Fruit fly (Drosophila melanogaster) Kc167 (cell line): ENCODE data around the gene CG9263.

Source experiments
- Myc ChIP-seq: fragments of >200 bp; optimal IDR thresholded peaks from 2 replicates; lab custom pipeline; 2017; ENCODE audit warnings: missing external identifiers
- Sin3A ChIP-seq: fragments of >200 bp; optimal IDR thresholded peaks from 2 replicates; lab custom pipeline; 2018; ENCODE audit warnings: missing external identifiers
- h ChIP-seq: fragments of >200 bp; optimal IDR thresholded peaks from 3 replicates; lab custom pipeline; 2018; ENCODE audit warnings: missing external identifiers
- insv ChIP-seq: fragments of >200 bp; optimal IDR thresholded peaks from 3 replicates; lab custom pipeline; 2018; ENCODE audit warnings: missing external identifiers
- psq ChIP-seq: fragments of >200 bp; optimal IDR thresholded peaks from 2 replicates; lab custom pipeline; 2017; ENCODE audit warnings: missing external identifiers
- ttk ChIP-seq: sonication (Bioruptor generic); optimal IDR thresholded peaks from 2 replicates; lab custom pipeline; 2017; ENCODE audit warnings: missing external identifiers

CG9263 gene

DNA sequence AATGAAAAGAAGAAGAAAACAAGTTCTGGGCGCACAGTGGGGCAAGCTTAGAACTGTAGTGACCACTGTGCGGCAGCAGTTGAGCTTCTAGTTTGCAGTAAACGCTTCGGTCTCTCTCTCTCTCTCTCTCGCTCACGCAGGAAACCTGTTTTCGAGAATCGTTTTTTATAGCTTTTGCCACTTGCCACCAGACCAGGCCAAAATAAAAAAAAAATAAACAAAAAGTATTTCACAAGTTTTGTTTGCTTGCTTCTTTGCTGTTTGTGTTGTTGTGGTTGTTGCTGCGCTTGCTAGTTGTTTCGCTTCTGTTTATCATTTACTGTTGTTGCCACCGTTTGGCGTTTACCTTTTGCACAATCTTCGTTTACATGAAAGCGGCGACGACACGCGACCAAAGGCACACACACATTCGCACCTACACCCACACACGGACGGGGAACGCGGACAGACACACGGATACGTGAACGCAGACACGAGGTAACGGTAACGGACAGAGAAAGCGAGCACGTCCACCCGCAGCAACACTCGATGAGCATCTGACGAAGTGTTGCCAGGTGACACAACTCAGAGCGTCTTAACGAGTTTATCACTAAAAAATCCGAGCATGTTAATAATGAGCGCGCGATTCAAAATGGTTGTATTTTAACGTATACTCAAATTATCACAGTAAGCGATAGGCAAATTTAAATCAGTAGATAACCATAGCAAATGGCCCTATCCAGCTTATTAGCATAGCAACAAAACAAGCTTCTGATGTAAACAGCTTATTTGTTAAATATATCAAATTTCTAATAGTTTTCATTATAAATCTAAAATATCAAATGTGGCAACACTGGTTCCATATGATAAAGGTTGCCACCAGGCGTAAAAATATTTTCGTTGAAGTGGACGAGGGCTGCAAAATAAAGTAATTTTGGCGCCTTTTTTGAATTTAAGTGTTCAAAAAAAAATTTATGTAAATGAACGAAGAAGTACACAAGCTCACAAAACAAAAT, 6.7 kb upstream of the CG9263 start, which contains the start of gene B4:
Gene B4 (minus strand): TSS at position 543 of the 995 bp plus-strand sequence.
- TF ChIP-seq psq (lab: Kevin White, UChicago) (no peak), Sin3A (lab: Kevin White, UChicago) (no peak), ttk (no peak), Myc (no peak), insv (lab: Kevin White, UChicago) (no peak), h (no peak)

DNA sequence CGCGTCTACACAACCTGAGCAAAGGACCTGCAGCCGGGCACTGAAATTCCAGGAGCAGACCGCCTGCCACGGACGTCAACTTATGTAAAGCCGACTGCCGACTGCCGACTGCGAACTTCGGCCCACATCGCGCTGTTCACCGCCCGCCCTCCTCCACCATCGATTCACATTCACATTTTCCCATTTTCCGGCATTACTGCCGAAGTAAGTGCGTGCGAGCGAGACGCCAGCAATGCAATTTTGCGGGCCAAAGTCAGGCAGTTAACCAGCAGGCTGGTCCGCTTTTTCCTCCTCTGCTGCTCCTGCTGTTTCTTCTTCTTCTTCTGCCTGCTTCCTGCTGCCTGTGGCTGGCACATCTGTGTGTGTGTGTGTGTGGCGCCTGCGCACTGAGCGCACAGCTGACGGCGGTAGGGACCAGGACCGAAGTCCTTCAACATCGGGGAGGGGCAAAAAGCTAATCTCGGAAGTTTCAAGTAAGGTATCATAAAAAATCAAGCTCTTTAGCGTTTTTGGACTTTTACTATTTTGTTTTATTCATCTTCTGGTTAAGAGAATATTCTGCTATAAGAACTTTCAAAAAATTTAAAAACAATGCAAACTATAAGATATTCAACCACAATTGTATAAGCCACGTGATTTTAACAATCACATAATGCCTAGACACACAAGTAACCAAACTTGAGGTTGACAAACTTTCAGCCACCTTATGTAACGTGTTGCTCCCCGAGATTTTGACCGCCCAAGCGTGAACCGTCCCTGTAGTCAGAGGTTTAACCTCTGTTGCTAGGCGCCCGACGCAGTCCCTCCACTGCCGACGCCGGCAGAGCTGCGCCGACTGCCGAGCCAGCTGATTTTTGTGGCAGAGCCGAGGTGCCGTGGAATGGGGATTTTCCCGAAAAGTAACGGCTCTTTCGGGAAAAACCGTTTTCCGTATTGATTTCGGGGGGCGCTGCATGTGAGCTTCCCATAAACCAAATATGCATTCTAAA, 5.7 kb upstream of the CG9263 start:
- TF ChIP-seq insv (lab: Kevin White, UChicago) (no peak), psq (lab: Kevin White, UChicago) (no peak), Sin3A (lab: Kevin White, UChicago) (no peak), ttk (no peak), h (no peak), Myc (no peak)

DNA sequence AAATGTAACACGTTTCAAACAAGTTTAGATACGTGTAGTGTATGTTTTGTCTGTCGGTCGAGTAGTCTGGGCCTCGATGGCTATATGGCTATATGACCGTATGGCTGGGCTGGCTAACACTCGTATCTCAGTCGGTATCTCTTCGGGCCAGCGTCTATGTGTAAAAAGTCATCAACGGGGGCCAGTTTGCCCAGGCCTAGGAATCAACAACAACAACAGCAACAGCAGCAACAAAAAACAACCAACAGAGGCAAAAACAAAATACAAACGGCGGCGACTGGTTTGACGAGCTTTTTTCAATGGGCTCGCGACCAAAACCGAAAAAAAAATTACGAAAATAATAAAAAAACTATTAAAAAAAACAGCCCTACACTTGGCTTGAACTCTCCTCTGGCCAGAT, 3.3 kb upstream of the CG9263 start:
- TF ChIP-seq ttk = no peak
- no peak for TF ChIP-seq h
- no peak for TF ChIP-seq Myc
- TF ChIP-seq psq (lab: Kevin White, UChicago) = no peak
- no peak for TF ChIP-seq insv (lab: Kevin White, UChicago)
- no peak for TF ChIP-seq Sin3A (lab: Kevin White, UChicago)

DNA sequence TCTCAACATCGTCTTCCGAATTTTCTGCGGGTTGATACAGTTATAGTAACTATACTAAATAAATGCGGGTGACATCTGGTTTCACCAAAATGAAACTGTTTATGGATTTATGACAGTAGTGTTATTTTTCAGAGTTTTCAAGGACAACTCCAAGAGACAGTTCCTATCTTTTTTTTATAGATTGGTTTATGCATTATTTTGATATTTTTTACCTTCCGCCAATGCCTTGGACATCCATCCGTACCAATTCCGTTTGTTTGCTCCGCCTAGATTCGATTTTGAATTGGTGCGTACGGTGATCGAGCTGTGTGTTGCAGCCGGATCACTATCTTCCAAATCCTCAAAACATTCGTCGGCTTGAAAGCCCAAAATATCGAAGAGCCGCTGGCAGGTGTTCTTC, 408 bp downstream of the CG9263 start, which contains the start of gene CG16853:
Gene CG16853 (plus strand): TSS at position 301 of the 400 bp plus-strand sequence.
- TF ChIP-seq ttk (no peak), psq (lab: Kevin White, UChicago) (no peak), h (no peak), insv (lab: Kevin White, UChicago) (no peak)

DNA sequence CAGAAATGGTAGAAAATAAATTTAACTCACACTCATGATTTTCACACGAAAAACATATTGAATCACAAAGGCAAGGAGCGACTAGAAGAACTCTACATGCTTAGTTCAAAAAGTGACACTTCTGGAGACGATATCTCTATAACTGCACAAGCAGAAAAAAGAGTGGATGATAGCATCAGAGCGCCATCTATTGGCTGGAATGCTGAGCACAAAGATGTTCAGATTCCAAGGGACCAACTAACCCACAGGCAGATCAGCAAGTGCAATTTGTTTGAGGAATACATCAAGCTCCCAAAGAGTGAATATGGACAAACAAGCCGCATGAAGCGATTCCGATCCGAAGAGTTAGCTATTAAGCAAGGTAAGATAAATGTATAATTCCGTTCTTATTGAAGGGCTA, 1.7 kb downstream of the CG9263 start, which contains the start of gene CG16852:
Gene CG16852 (plus strand): TSS at position 48 of the 400 bp plus-strand sequence.
- TF ChIP-seq h = no peak
- TF ChIP-seq Sin3A (lab: Kevin White, UChicago) = no peak
- no peak for TF ChIP-seq insv (lab: Kevin White, UChicago)
- no peak for TF ChIP-seq Myc
- no peak for TF ChIP-seq ttk
- TF ChIP-seq psq (lab: Kevin White, UChicago) = no peak

DNA sequence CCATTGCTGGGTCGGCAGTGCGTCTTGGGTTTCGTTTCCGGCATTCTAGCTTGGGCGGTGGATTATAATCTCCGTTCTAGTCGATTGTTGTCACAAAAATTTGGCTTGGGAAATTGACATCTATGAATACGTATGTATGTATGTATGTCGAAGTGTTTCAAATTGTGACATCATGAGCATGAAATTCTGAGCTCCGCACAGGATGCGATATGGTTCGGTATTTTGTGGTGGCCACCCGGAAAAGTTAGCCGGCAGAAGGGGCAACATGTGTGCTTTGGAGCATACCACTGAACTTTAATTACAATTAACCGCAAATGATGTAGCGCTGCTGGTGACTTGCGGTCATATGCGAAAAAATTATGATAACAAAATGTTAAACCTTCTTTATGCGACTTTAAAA, 6.7 kb downstream of the CG9263 start, which contains the start of gene CG15638:
Gene CG15638 (minus strand): TSS at position 101 of the 400 bp plus-strand sequence.
- TF ChIP-seq psq (lab: Kevin White, UChicago) = no peak
- TF ChIP-seq ttk = no peak
- no peak for TF ChIP-seq Myc

DNA sequence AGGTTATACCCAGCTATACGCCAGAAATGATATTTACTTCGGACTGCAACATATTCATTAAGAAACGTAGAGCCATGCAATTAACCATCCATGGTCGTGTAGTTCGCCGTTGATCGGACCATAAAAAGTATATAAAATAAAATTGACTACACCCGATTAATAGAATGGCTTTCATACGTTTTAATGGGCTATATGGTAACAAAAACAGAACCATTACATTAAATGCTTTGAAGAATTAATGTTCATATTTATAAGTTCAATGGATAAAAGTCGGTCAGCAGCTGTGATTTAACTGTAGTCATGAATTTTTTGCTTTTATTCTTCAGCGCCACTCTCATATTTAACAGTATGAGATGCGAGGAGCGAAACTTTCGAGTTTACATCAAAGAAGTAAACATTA, 9.9 kb downstream of the CG9263 start, which contains the start of gene CG33645:
Gene CG33645 (plus strand): TSS at position 301 of the 400 bp plus-strand sequence.
- no peak for TF ChIP-seq insv (lab: Kevin White, UChicago)
- no peak for TF ChIP-seq ttk
- TF ChIP-seq Myc = no peak
- no peak for TF ChIP-seq Sin3A (lab: Kevin White, UChicago)
- TF ChIP-seq h = no peak
- TF ChIP-seq psq (lab: Kevin White, UChicago) = no peak

DNA sequence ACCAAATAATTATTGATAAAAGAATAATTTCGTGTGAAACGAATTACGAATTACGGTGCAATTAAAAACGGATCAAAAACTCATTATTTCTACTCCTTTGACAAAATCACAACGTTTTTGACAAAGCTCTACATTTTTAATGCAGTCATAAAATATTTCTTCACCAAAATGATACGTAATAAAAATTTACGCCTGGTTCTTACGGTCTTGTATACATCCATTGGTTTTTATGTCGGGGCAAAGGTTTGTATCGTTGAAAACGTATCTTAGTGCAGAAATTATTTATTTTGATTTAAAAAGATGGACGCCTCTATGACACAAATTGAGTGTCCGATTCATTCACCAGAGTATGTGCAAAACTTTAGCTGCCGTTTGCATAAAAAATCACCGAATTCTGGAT, 10.6 kb downstream of the CG9263 start, which contains the start of gene CG33644:
Gene CG33644 (plus strand): TSS at position 301 of the 400 bp plus-strand sequence.
- TF ChIP-seq Myc = no peak
- TF ChIP-seq h = no peak
- TF ChIP-seq psq (lab: Kevin White, UChicago) = no peak
- no peak for TF ChIP-seq Sin3A (lab: Kevin White, UChicago)
- TF ChIP-seq insv (lab: Kevin White, UChicago) = no peak

DNA sequence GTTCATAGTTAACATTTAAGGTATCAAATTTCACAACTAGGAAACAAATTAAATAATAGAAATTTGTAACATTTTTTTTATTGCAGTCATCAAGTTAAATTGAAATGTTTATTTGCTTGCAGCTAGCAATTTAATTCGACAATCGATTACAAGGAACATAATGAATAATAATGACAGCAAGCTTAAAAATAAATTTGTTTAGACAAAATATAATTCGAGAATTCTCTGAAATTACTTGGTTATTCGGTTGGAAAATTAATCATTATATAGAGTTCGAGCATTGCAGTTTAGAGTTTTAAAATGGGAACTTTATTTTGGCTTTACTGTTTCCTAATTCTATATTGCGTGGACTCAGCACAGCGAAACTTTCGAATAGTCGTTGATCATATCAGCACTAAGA, 11.6 kb downstream of the CG9263 start, which contains the start of gene CG33643:
Gene CG33643 (plus strand): TSS at position 301 of the 400 bp plus-strand sequence.
- TF ChIP-seq insv (lab: Kevin White, UChicago) (no peak), psq (lab: Kevin White, UChicago) (no peak), Myc (no peak), ttk (no peak), h (no peak), Sin3A (lab: Kevin White, UChicago) (no peak)

DNA sequence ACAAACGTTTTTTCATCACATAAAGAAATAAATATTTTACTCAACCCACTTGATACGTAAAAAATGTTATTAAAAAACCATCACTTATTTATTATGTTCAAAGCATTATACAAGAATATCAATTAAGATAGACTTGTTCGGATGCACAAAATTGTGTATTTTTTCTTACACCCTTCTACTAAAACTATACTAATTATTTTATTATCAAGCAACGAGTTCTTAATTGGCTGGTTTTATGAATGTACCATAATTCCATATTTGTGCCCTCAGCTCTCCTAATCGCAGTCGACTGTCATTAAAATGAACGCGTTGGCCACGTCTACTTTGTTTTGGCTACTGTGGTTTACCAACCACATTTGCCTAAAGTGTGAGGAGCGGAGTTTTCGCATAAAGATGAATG, 12.7 kb downstream of the CG9263 start, which contains the start of gene CG33642:
Gene CG33642 (plus strand): TSS at position 301 of the 400 bp plus-strand sequence.
- TF ChIP-seq Sin3A (lab: Kevin White, UChicago) (no peak), psq (lab: Kevin White, UChicago) (no peak), ttk (no peak), Myc (no peak), insv (lab: Kevin White, UChicago) (no peak), h (no peak)

DNA sequence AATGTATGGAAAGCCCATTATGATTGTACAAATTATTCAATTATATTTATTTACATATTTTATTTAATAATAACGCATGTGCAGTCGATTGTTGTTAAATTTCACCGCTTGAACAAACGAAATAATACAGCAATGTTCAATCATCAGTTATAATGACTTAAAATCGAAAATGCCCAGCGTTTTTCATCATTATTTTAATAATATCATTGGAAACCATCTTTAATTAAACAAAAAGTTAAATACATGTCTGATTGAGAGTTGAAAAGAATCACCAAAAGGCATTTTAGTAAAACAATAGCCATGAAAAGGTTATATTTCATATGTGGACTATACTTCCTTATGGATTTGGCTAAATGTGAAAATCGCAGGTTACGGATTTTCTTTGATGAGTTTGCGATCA, 13.6 kb downstream of the CG9263 start, which contains the start of gene CG33641:
Gene CG33641 (plus strand): TSS at position 301 of the 400 bp plus-strand sequence.
- TF ChIP-seq Myc = no peak
- TF ChIP-seq insv (lab: Kevin White, UChicago) = no peak
- TF ChIP-seq psq (lab: Kevin White, UChicago) = no peak
- TF ChIP-seq h = no peak
- TF ChIP-seq ttk = no peak
- no peak for TF ChIP-seq Sin3A (lab: Kevin White, UChicago)
